Fruit fly (Drosophila melanogaster) whole organism, embryonic: Measurements from ENCODE around the gene rho-4.

Source experiments
- Ada2b ChIP-seq: fragments of 200-800 bp; sonication (Bioruptor generic); IDR thresholded peaks from 2 replicates; pipeline ENCODE4 v1.3.6; 2022; ENCODE audit warnings: missing biosample characterization, missing genetic modification characterization
- Atf6 ChIP-seq: fragments of 200-800 bp; sonication (Bioruptor generic); IDR thresholded peaks from 2 replicates; pipeline ENCODE4 v1.3.6; 2022; ENCODE audit warnings: missing biosample characterization, missing genetic modification characterization
- Awh ChIP-seq: fragments of 200-800 bp; sonication (Bioruptor generic); IDR thresholded peaks from 2 replicates; pipeline ENCODE4, ENCODE4 v1.3.6; 2022; ENCODE audit warnings: missing biosample characterization, missing genetic modification characterization
- C15 ChIP-seq: fragments of 200-800 bp; sonication (Bioruptor generic); IDR thresholded peaks from 3 replicates; pipeline ENCODE4 v1.3.6; 2022; ENCODE audit warnings: missing biosample characterization, missing genetic modification characterization
- CG10274 ChIP-seq: fragments of 200-800 bp; sonication (Bioruptor generic); optimal IDR thresholded peaks from 3 replicates; lab custom pipeline; 2017; ENCODE audit warnings: missing biosample characterization, mild to moderate bottlenecking, missing genetic modification characterization
- CG10366 ChIP-seq: fragments of 200-800 bp; sonication (Bioruptor generic); IDR thresholded peaks from 2 replicates; pipeline ENCODE4 v1.3.6; 2022; ENCODE audit warnings: missing biosample characterization, missing genetic modification characterization
- CG10543 ChIP-seq: fragments of 200-800 bp; sonication (Bioruptor generic); optimal IDR thresholded peaks from 3 replicates; lab custom pipeline; 2017; ENCODE audit warnings: missing biosample characterization, mild to moderate bottlenecking, missing genetic modification characterization, moderate library complexity
- CG12155 ChIP-seq: fragments of 200-800 bp; sonication (Bioruptor generic); optimal IDR thresholded peaks from 3 replicates; lab custom pipeline; 2016; ENCODE audit warnings: missing biosample characterization, missing genetic modification characterization
- CG13775 ChIP-seq: fragments of 200-800 bp; sonication (Bioruptor generic); optimal IDR thresholded peaks from 3 replicates; lab custom pipeline; 2017; ENCODE audit warnings: missing biosample characterization, mild to moderate bottlenecking, missing genetic modification characterization
- CG14014 ChIP-seq: fragments of 200-800 bp; sonication (Bioruptor generic); IDR thresholded peaks from 2 replicates; pipeline ENCODE4 v1.3.6; 2022; ENCODE audit warnings: missing biosample characterization, missing genetic modification characterization
- CG2116 ChIP-seq: fragments of 200-800 bp; sonication (Bioruptor generic); optimal IDR thresholded peaks from 3 replicates; lab custom pipeline; 2018; ENCODE audit warnings: missing biosample characterization, mild to moderate bottlenecking, missing genetic modification characterization
- CG31365 ChIP-seq: fragments of 200-800 bp; sonication (Bioruptor generic); optimal IDR thresholded peaks from 2 replicates; lab custom pipeline; 2018; ENCODE audit warnings: missing biosample characterization, mild to moderate bottlenecking, missing genetic modification characterization
- CG3838 ChIP-seq: fragments of 200-800 bp; sonication (Bioruptor generic); optimal IDR thresholded peaks from 3 replicates; lab custom pipeline; 2016; ENCODE audit warnings: missing biosample characterization, missing genetic modification characterization
- CG4617 ChIP-seq: fragments of 200-800 bp; sonication (Bioruptor generic); optimal IDR thresholded peaks from 3 replicates; lab custom pipeline; 2016; ENCODE audit warnings: missing biosample characterization, missing genetic modification characterization, borderline replicate concordance
- CG7928 ChIP-seq: fragments of 200-800 bp; sonication (Bioruptor generic); optimal IDR thresholded peaks from 2 replicates; lab custom pipeline; 2017; ENCODE audit warnings: missing biosample characterization, mild to moderate bottlenecking, missing genetic modification characterization
- CG8924 ChIP-seq: fragments of 200-800 bp; optimal IDR thresholded peaks from 3 replicates; lab custom pipeline; 2019; ENCODE audit warnings: missing biosample characterization, mild to moderate bottlenecking, missing genetic modification characterization, moderate library complexity
- CG9609 ChIP-seq: fragments of 200-800 bp; sonication (Bioruptor generic); optimal IDR thresholded peaks from 3 replicates; lab custom pipeline; 2016; ENCODE audit warnings: missing biosample characterization, missing genetic modification characterization
- CG9727 ChIP-seq: fragments of 200-800 bp; sonication (Bioruptor generic); optimal IDR thresholded peaks from 3 replicates; lab custom pipeline; 2017; ENCODE audit warnings: missing biosample characterization, mild to moderate bottlenecking, missing genetic modification characterization
- CG9797 ChIP-seq: fragments of 200-800 bp; sonication (Bioruptor generic); optimal IDR thresholded peaks from 3 replicates; lab custom pipeline; 2018; ENCODE audit warnings: missing biosample characterization, mild to moderate bottlenecking, missing genetic modification characterization
- Dip3 ChIP-seq: fragments of 200-800 bp; sonication (Bioruptor generic); optimal IDR thresholded peaks from 3 replicates; lab custom pipeline; 2016; ENCODE audit warnings: missing biosample characterization, missing genetic modification characterization
- H15 ChIP-seq: fragments of 200-800 bp; sonication (Bioruptor generic); IDR thresholded peaks from 3 replicates; pipeline ENCODE4 v1.3.6; 2022; ENCODE audit warnings: missing biosample characterization, missing genetic modification characterization
- Hr3 ChIP-seq: fragments of 200-800 bp; sonication (Bioruptor generic); optimal IDR thresholded peaks from 3 replicates; lab custom pipeline; 2016; ENCODE audit warnings: missing biosample characterization, missing genetic modification characterization
- Lpt ChIP-seq: fragments of >200 bp; optimal IDR thresholded peaks from 2 replicates; lab custom pipeline; 2018; ENCODE audit warnings: missing biosample characterization, missing genetic modification characterization
- Nf-YB ChIP-seq: fragments of 200-800 bp; sonication (Bioruptor generic); optimal IDR thresholded peaks from 3 replicates; lab custom pipeline; 2019; ENCODE audit warnings: missing biosample characterization, mild to moderate bottlenecking, missing genetic modification characterization, moderate library complexity
- Oaz ChIP-seq: fragments of 200-800 bp; sonication (Bioruptor generic); IDR thresholded peaks from 2 replicates; pipeline ENCODE4 v1.3.6; 2022; ENCODE audit warnings: missing biosample characterization, missing genetic modification characterization
- Pdp1 ChIP-seq, 2 experiments: fragments of 200-800 bp; sonication (Bioruptor generic); optimal IDR thresholded peaks; 3 replicates each; lab custom pipeline; 2016; ENCODE audit warnings: missing biosample characterization in 2 of 2, missing genetic modification characterization in 2 of 2, mild to moderate bottlenecking in 1 of 2, moderate library complexity in 1 of 2
- Scr ChIP-seq: fragments of 200-800 bp; sonication (Bioruptor generic); IDR thresholded peaks from 2 replicates; pipeline ENCODE4 v1.3.6; 2022; ENCODE audit warnings: missing biosample characterization, missing genetic modification characterization; ENCODE audit not compliant: partially characterized antibody
- Sry-δ ChIP-seq: fragments of 200-800 bp; sonication (Bioruptor generic); optimal IDR thresholded peaks from 2 replicates; lab custom pipeline; 2016; ENCODE audit warnings: missing biosample characterization, missing genetic modification characterization
- Xbp1 ChIP-seq: fragments of 200-800 bp; sonication (Bioruptor generic); optimal IDR thresholded peaks from 3 replicates; lab custom pipeline; 2016; ENCODE audit warnings: missing biosample characterization, mild to moderate bottlenecking, missing genetic modification characterization
- YL-1 ChIP-seq: fragments of 200-800 bp; sonication (Bioruptor generic); optimal IDR thresholded peaks from 3 replicates; lab custom pipeline; 2017; ENCODE audit warnings: missing biosample characterization, mild to moderate bottlenecking, missing genetic modification characterization
- al ChIP-seq: fragments of 200-800 bp; sonication (Bioruptor generic); IDR thresholded peaks from 2 replicates; pipeline ENCODE4 v1.3.6; 2022; ENCODE audit warnings: missing biosample characterization, missing genetic modification characterization
- ara ChIP-seq: fragments of 200-800 bp; sonication (Bioruptor generic); IDR thresholded peaks from 2 replicates; pipeline ENCODE4 v1.3.6; 2022; ENCODE audit warnings: missing biosample characterization, missing genetic modification characterization
- caup ChIP-seq: fragments of 200-800 bp; sonication (Bioruptor generic); optimal IDR thresholded peaks from 3 replicates; lab custom pipeline; 2017; ENCODE audit warnings: missing biosample characterization, mild to moderate bottlenecking, missing genetic modification characterization, moderate library complexity; ENCODE audit not compliant: severe bottlenecking
- chm ChIP-seq: fragments of 200-800 bp; sonication (Bioruptor generic); IDR thresholded peaks from 2 replicates; pipeline ENCODE4 v1.3.6; 2022; ENCODE audit warnings: missing biosample characterization, missing genetic modification characterization
- corto ChIP-seq: fragments of 200-800 bp; sonication (Bioruptor generic); optimal IDR thresholded peaks from 2 replicates; lab custom pipeline; 2016; ENCODE audit warnings: missing biosample characterization, mild to moderate bottlenecking, missing genetic modification characterization, moderate library complexity
- crp ChIP-seq, 2 experiments: fragments of 200-800 bp; sonication (Bioruptor generic); optimal IDR thresholded peaks; 2 replicates in 1 of 2; 3 replicates in 1 of 2; lab custom pipeline; 2017; ENCODE audit warnings: missing biosample characterization in 2 of 2, missing genetic modification characterization in 2 of 2, mild to moderate bottlenecking in 1 of 2, moderate library complexity in 1 of 2
- disco-r ChIP-seq: fragments of 200-800 bp; sonication (Bioruptor generic); optimal IDR thresholded peaks from 2 replicates; lab custom pipeline; 2016; ENCODE audit warnings: missing biosample characterization, missing genetic modification characterization
- dpn ChIP-seq, 2 experiments: fragments of 200-800 bp; sonication (Bioruptor generic); optimal IDR thresholded peaks; 3 replicates each; lab custom pipeline; 2016; ENCODE audit warnings: missing biosample characterization in 2 of 2, missing genetic modification characterization in 2 of 2
- fd96Cb ChIP-seq: fragments of 200-800 bp; sonication (Bioruptor generic); optimal IDR thresholded peaks from 2 replicates; lab custom pipeline; 2018; ENCODE audit warnings: missing biosample characterization, mild to moderate bottlenecking, missing genetic modification characterization, moderate library complexity
- gfzf ChIP-seq: fragments of 200-800 bp; sonication (Bioruptor generic); optimal IDR thresholded peaks from 2 replicates; lab custom pipeline; 2016; ENCODE audit warnings: missing biosample characterization, mild to moderate bottlenecking, missing genetic modification characterization, moderate library complexity
- kay ChIP-seq: fragments of 200-800 bp; sonication (Bioruptor generic); optimal IDR thresholded peaks from 2 replicates; lab custom pipeline; 2016; ENCODE audit warnings: missing biosample characterization, missing genetic modification characterization
- lbe ChIP-seq: fragments of 200-800 bp; sonication (Bioruptor generic); optimal IDR thresholded peaks from 2 replicates; lab custom pipeline; 2016; ENCODE audit warnings: missing biosample characterization, mild to moderate bottlenecking, missing genetic modification characterization
- nmo ChIP-seq: fragments of 200-800 bp; sonication (Bioruptor generic); optimal IDR thresholded peaks from 2 replicates; lab custom pipeline; 2018; ENCODE audit warnings: missing biosample characterization, mild to moderate bottlenecking, missing genetic modification characterization, moderate library complexity
- odd ChIP-seq: fragments of 200-800 bp; sonication (Bioruptor generic); optimal IDR thresholded peaks from 2 replicates; lab custom pipeline; 2017; ENCODE audit warnings: missing biosample characterization, mild to moderate bottlenecking, missing genetic modification characterization
- org-1 ChIP-seq: fragments of 200-800 bp; sonication (Bioruptor generic); optimal IDR thresholded peaks from 2 replicates; lab custom pipeline; 2017; ENCODE audit warnings: missing biosample characterization, missing genetic modification characterization
- pzg ChIP-seq: fragments of 200-800 bp; sonication (Bioruptor generic); optimal IDR thresholded peaks from 3 replicates; lab custom pipeline; 2018; ENCODE audit warnings: missing biosample characterization, mild to moderate bottlenecking, missing genetic modification characterization, moderate library complexity
- so ChIP-seq: fragments of 200-800 bp; sonication (Bioruptor generic); IDR thresholded peaks from 3 replicates; pipeline ENCODE4 v1.3.6; 2022; ENCODE audit warnings: missing biosample characterization, missing genetic modification characterization
- tgo ChIP-seq: fragments of 200-800 bp; sonication (Bioruptor generic); IDR thresholded peaks from 3 replicates; pipeline ENCODE4 v1.3.6; 2022; ENCODE audit warnings: missing biosample characterization, missing genetic modification characterization
- trem ChIP-seq: fragments of 200-800 bp; optimal IDR thresholded peaks from 3 replicates; lab custom pipeline; 2019; ENCODE audit warnings: missing biosample characterization, mild to moderate bottlenecking, missing genetic modification characterization, moderate library complexity
- tup ChIP-seq: fragments of 200-800 bp; sonication (Bioruptor generic); optimal IDR thresholded peaks from 2 replicates; lab custom pipeline; 2016; ENCODE audit warnings: missing biosample characterization, mild to moderate bottlenecking, missing genetic modification characterization, moderate library complexity

The rho-4 gene

dm6 chrX:11576540-11576939 lies 23.1 kb upstream of the rho-4 start, which contains the start of gene CG11695 (continued):
- TF ChIP-seq org-1 (GFP tag; lab: Kevin White, UChicago) (no peak), kay (GFP tag; lab: Kevin White, UChicago) (peak; percentile 12), Xbp1 (GFP tag; lab: Kevin White, UChicago) (peak; percentile 73), CG8924 (peak; percentile 51), tgo (peak; percentile 57), CG10543 (GFP tag; lab: Kevin White, UChicago) (peak; percentile 72), Dip3 (peak; percentile 52), Lpt (GFP tag; lab: Kevin White, UChicago) (no peak), odd (GFP tag; lab: Kevin White, UChicago) (peak; percentile 4), CG9797 (GFP tag; lab: Kevin White, UChicago) (peak; percentile 7), CG14014 (GFP tag; lab: Robert Waterston, UW) (peak; percentile 70), caup (GFP tag; lab: Kevin White, UChicago) (peak; percentile 53), CG2116 (GFP tag; lab: Kevin White, UChicago) (peak; percentile 42), dpn (GFP tag; optimal IDR thresholded peaks at IDR 0.05; lab: Kevin White, UChicago) (peak; percentile 41 to 69), tup (GFP tag; lab: Kevin White, UChicago) (no peak), ara (GFP tag; lab: Robert Waterston, UW) (no peak), CG9727 (GFP tag; lab: Kevin White, UChicago) (peak; percentile 52), Atf6 (GFP tag; lab: Robert Waterston, UW) (peak; percentile 34; the same call in 1 of the 2 replicates), Oaz (GFP tag; lab: Robert Waterston, UW) (0 out of 2 replicates have a peak, but pooled peaks have one; percentile 42), crp (GFP tag; optimal IDR thresholded peaks at IDR 0.05; lab: Kevin White, UChicago) (peak in 1 of 2 experiments; percentile 67), Awh (0 out of 2 replicates have a peak, but pooled peaks have one; percentile 32), CG7928 (no peak), nmo (peak; percentile 72), lbe (GFP tag; lab: Kevin White, UChicago) (peak; percentile 46), so (GFP tag; lab: Robert Waterston, UW) (no peak), Sry-δ (GFP tag; lab: Kevin White, UChicago) (peak; percentile 26), CG10366 (GFP tag; lab: Robert Waterston, UW) (peak; percentile 56), pzg (GFP tag; lab: Kevin White, UChicago) (peak; percentile 48), gfzf (GFP tag; lab: Kevin White, UChicago) (peak; percentile 33), YL-1 (GFP tag; lab: Kevin White, UChicago) (peak; percentile 77), CG13775 (GFP tag; lab: Kevin White, UChicago) (peak; percentile 65), C15 (GFP tag; lab: Robert Waterston, UW) (no peak), corto (GFP tag; lab: Kevin White, UChicago) (no peak), Pdp1 (GFP tag; optimal IDR thresholded peaks at IDR 0.05; lab: Kevin White, UChicago) (peak; percentile 35 to 47), CG12155 (GFP tag; lab: Kevin White, UChicago) (peak; percentile 60), H15 (GFP tag; lab: Robert Waterston, UW) (peak; percentile 38; the same call in 1 of the 3 replicates), chm (GFP tag; lab: Robert Waterston, UW) (peak; percentile 36; the same call in 1 of the 2 replicates), al (peak; percentile 67), CG31365 (no peak), disco-r (no peak), trem (tag; lab: Kevin White, UChicago) (peak; percentile 63), Scr (GFP tag; lab: Robert Waterston, UW) (peak; percentile 11; the same call in 1 of the 2 replicates), Ada2b (GFP tag; lab: Robert Waterston, UW) (peak; percentile 65), CG3838 (GFP tag; lab: Kevin White, UChicago) (peak; percentile 51), CG4617 (GFP tag; lab: Kevin White, UChicago) (peak; percentile 80), CG9609 (GFP tag; lab: Kevin White, UChicago) (peak; percentile 50), Nf-YB (peak; percentile 26), CG10274 (GFP tag; lab: Kevin White, UChicago) (no peak), Hr3 (GFP tag; lab: Kevin White, UChicago) (peak; percentile 60), fd96Cb (peak; percentile 49)
